Worm (Caenorhabditis elegans) whole organism, L4 larva: ENCODE data around the gene Y46G5A.14.
A peak's percentile ranks its signal among the peaks of the same experiment; 100 is the strongest.

Experiments used
- F37D6.2 ChIP-seq: sonication (generic microtip); optimal IDR thresholded peaks from 2 replicates; lab custom pipeline; 2016; ENCODE audit warnings: mild to moderate bottlenecking, missing genetic modification characterization, missing compliant biosample characterization
- R02D3.7 ChIP-seq: fragments of 150-350 bp; sonication (generic microtip); optimal IDR thresholded peaks from 3 replicates; lab custom pipeline; 2014; ENCODE audit warnings: missing biosample characterization, missing genetic modification characterization
- T20F7.1 ChIP-seq: fragments of 200-800 bp; sonication (Bioruptor generic); optimal IDR thresholded peaks from 2 replicates; lab custom pipeline; 2018; ENCODE audit warnings: mild to moderate bottlenecking, missing genetic modification characterization, missing compliant biosample characterization
- T26A8.4 ChIP-seq: fragments of 200-800 bp; sonication (Bioruptor generic); IDR thresholded peaks from 2 replicates; pipeline ENCODE4 v1.3.6; 2022; ENCODE audit warnings: missing genetic modification characterization, missing compliant biosample characterization
- aly-2 ChIP-seq: sonication (generic microtip); optimal IDR thresholded peaks from 2 replicates; lab custom pipeline; 2018; ENCODE audit warnings: missing biosample characterization, missing genetic modification characterization
- arid-1 ChIP-seq: fragments of 200-800 bp; sonication (Bioruptor generic); conservative IDR thresholded peaks from 2 replicates; pipeline ENCODE4 v1.3.6; 2022; ENCODE audit warnings: missing genetic modification reagents, missing genetic modification characterization, missing compliant biosample characterization
- ceh-62 ChIP-seq: sonication (generic microtip); optimal IDR thresholded peaks from 2 replicates; lab custom pipeline; 2017; ENCODE audit warnings: missing biosample characterization, missing genetic modification characterization
- ceh-82 ChIP-seq: sonication (generic microtip); optimal IDR thresholded peaks from 2 replicates; lab custom pipeline; 2017; ENCODE audit warnings: missing biosample characterization, missing genetic modification characterization
- ces-1 ChIP-seq: fragments of 150-350 bp; sonication (generic microtip); optimal IDR thresholded peaks from 4 replicates; lab custom pipeline; 2014; ENCODE audit warnings: missing biosample characterization, missing genetic modification reagents, missing genetic modification characterization
- daf-12 ChIP-seq: fragments of 150-350 bp; optimal IDR thresholded peaks from 2 replicates; lab custom pipeline; 2014; ENCODE audit warnings: missing biosample characterization, missing genetic modification reagents, missing genetic modification characterization
- daf-16 ChIP-seq, 3 experiments: sonication (generic microtip); optimal IDR thresholded peaks; 2 replicates each; lab custom pipeline; 2016 to 2017; ENCODE audit warnings: missing genetic modification characterization in 3 of 3, missing genetic modification reagents in 3 of 3, mild to moderate bottlenecking in 2 of 3, missing compliant biosample characterization in 2 of 3, missing biosample characterization in 1 of 3, moderate library complexity in 1 of 3
- daf-8 ChIP-seq: fragments of 200-800 bp; sonication (Bioruptor generic); IDR thresholded peaks from 2 replicates; pipeline ENCODE4 v1.3.6; 2022; ENCODE audit warnings: missing genetic modification characterization, missing compliant biosample characterization
- dmd-6 ChIP-seq: fragments of 200-800 bp; sonication (Bioruptor generic); IDR thresholded peaks from 2 replicates; pipeline ENCODE4 v1.3.6; 2022; ENCODE audit warnings: missing genetic modification reagents, missing genetic modification characterization, missing compliant biosample characterization
- dmd-9 ChIP-seq: fragments of 200-800 bp; sonication (Bioruptor generic); IDR thresholded peaks from 2 replicates; pipeline ENCODE4 v1.3.6; 2022; ENCODE audit warnings: missing genetic modification reagents, missing genetic modification characterization, missing compliant biosample characterization
- duxl-1 ChIP-seq: sonication (generic microtip); optimal IDR thresholded peaks from 2 replicates; lab custom pipeline; 2016; ENCODE audit warnings: mild to moderate bottlenecking, missing genetic modification characterization, moderate library complexity, missing compliant biosample characterization; ENCODE audit not compliant: poor library complexity
- dve-1 ChIP-seq: sonication (generic microtip); optimal IDR thresholded peaks from 2 replicates; lab custom pipeline; 2017; ENCODE audit warnings: antibody characterized with exemption, mild to moderate bottlenecking, missing genetic modification characterization, missing compliant biosample characterization; ENCODE audit not compliant: insufficient read depth
- egl-27 ChIP-seq: sonication (generic microtip); optimal IDR thresholded peaks from 3 replicates; lab custom pipeline; 2017; ENCODE audit warnings: missing biosample characterization, missing genetic modification reagents, missing genetic modification characterization
- egl-43 ChIP-seq: fragments of 200-800 bp; sonication (Bioruptor generic); IDR thresholded peaks from 2 replicates; pipeline ENCODE4 v1.3.6; 2022; ENCODE audit warnings: missing genetic modification reagents, missing genetic modification characterization, missing compliant biosample characterization
- fos-1 ChIP-seq: fragments of 150-350 bp; optimal IDR thresholded peaks from 2 replicates; lab custom pipeline; 2014; ENCODE audit warnings: missing biosample characterization, missing genetic modification characterization
- hlh-11 ChIP-seq: fragments of 200-800 bp; sonication (Bioruptor generic); optimal IDR thresholded peaks from 2 replicates; lab custom pipeline; 2018; ENCODE audit warnings: mild to moderate bottlenecking, missing genetic modification characterization, missing compliant biosample characterization
- hlh-30 ChIP-seq: sonication (generic microtip); optimal IDR thresholded peaks from 2 replicates; lab custom pipeline; 2017; ENCODE audit warnings: antibody characterized with exemption, mild to moderate bottlenecking, missing genetic modification characterization, missing compliant biosample characterization; ENCODE audit not compliant: insufficient read depth
- lin-1 ChIP-seq: fragments of 200-800 bp; sonication (Bioruptor generic); IDR thresholded peaks from 2 replicates; pipeline ENCODE4 v1.3.6; 2022; ENCODE audit warnings: missing genetic modification reagents, missing genetic modification characterization, missing compliant biosample characterization
- lin-15B ChIP-seq: fragments of 150-350 bp; sonication (generic microtip); optimal IDR thresholded peaks from 3 replicates; lab custom pipeline; 2014; ENCODE audit warnings: missing biosample characterization, missing genetic modification characterization
- lin-38 ChIP-seq: fragments of 200-800 bp; sonication (Bioruptor generic); IDR thresholded peaks from 2 replicates; pipeline ENCODE4 v1.3.6; 2022; ENCODE audit warnings: missing genetic modification reagents, missing genetic modification characterization, missing compliant biosample characterization
- lsy-2 ChIP-seq, 2 experiments: fragments of 150-350 bp in 1 of 2; sonication (generic microtip) in 1 of 2; optimal IDR thresholded peaks; 2 replicates each; lab custom pipeline; 2014 to 2017; ENCODE audit warnings: missing biosample characterization in 2 of 2, missing genetic modification characterization in 2 of 2
- mdl-1 ChIP-seq, 2 experiments: fragments of 150-350 bp in 1 of 2; sonication (generic microtip) in 1 of 2; optimal IDR thresholded peaks; 2 replicates each; lab custom pipeline; 2014 to 2017; ENCODE audit warnings: missing biosample characterization in 2 of 2, missing genetic modification characterization in 2 of 2
- mdt-29 ChIP-seq: fragments of 200-800 bp; sonication (Bioruptor generic); IDR thresholded peaks from 2 replicates; pipeline ENCODE4 v1.3.6; 2022; ENCODE audit warnings: missing genetic modification reagents, missing genetic modification characterization, missing compliant biosample characterization
- mep-1 ChIP-seq: fragments of 150-350 bp; sonication (generic microtip); optimal IDR thresholded peaks from 3 replicates; lab custom pipeline; 2014; ENCODE audit warnings: missing biosample characterization, missing genetic modification characterization
- mxl-2 ChIP-seq: fragments of 200-800 bp; sonication (Bioruptor generic); conservative IDR thresholded peaks from 2 replicates; pipeline ENCODE4 v1.3.6; 2022; ENCODE audit warnings: missing genetic modification reagents, missing genetic modification characterization, missing compliant biosample characterization
- mxl-3 ChIP-seq: fragments of 200-800 bp; sonication (Bioruptor generic); optimal IDR thresholded peaks from 2 replicates; lab custom pipeline; 2018; ENCODE audit warnings: mild to moderate bottlenecking, missing genetic modification characterization, missing compliant biosample characterization
- nhr-102 ChIP-seq: sonication (generic microtip); optimal IDR thresholded peaks from 2 replicates; lab custom pipeline; 2016; ENCODE audit warnings: mild to moderate bottlenecking, missing genetic modification characterization, moderate library complexity, missing compliant biosample characterization
- nhr-28 ChIP-seq: fragments of 150-350 bp; optimal IDR thresholded peaks from 2 replicates; lab custom pipeline; 2014; ENCODE audit warnings: missing biosample characterization, missing genetic modification characterization
- nhr-41 ChIP-seq: fragments of 200-800 bp; sonication (Bioruptor generic); IDR thresholded peaks from 2 replicates; pipeline ENCODE4 v1.3.6; 2022; ENCODE audit warnings: missing genetic modification reagents, missing genetic modification characterization, missing compliant biosample characterization
- nhr-77 ChIP-seq: fragments of 150-350 bp; optimal IDR thresholded peaks from 2 replicates; lab custom pipeline; 2014; ENCODE audit warnings: missing biosample characterization, missing genetic modification characterization
- pha-4 ChIP-seq, 2 experiments: fragments of 150-350 bp in 1 of 2; fragments of 200-800 bp in 1 of 2; sonication (Bioruptor generic) in 1 of 2; IDR thresholded peaks in 1 of 2; optimal IDR thresholded peaks in 1 of 2; 2 replicates each; pipeline versions ENCODE4 v1.3.6 to Lab custom; 2014 to 2022; ENCODE audit warnings: missing genetic modification characterization in 2 of 2, missing genetic modification reagents in 2 of 2, missing biosample characterization in 1 of 2, missing compliant biosample characterization in 1 of 2
- php-3 ChIP-seq: fragments of 200-800 bp; sonication (Bioruptor generic); IDR thresholded peaks from 2 replicates; pipeline ENCODE4 v1.3.6; 2022; ENCODE audit warnings: missing genetic modification reagents, missing genetic modification characterization, missing compliant biosample characterization
- pqm-1 ChIP-seq: sonication (generic microtip); optimal IDR thresholded peaks from 2 replicates; lab custom pipeline; 2017; ENCODE audit warnings: missing biosample characterization, missing genetic modification characterization
- rbr-2 ChIP-seq: sonication (generic microtip); optimal IDR thresholded peaks from 2 replicates; lab custom pipeline; 2016; ENCODE audit warnings: missing genotype, missing genetic modification characterization, missing compliant biosample characterization
- sdz-12 ChIP-seq: fragments of 200-800 bp; sonication (Bioruptor generic); optimal IDR thresholded peaks from 2 replicates; lab custom pipeline; 2018; ENCODE audit warnings: mild to moderate bottlenecking, missing genetic modification characterization, missing compliant biosample characterization
- set-16 ChIP-seq: fragments of 200-800 bp; sonication (Bioruptor generic); IDR thresholded peaks from 2 replicates; pipeline ENCODE4 v1.3.6; 2022; ENCODE audit warnings: missing genetic modification reagents, missing genetic modification characterization, missing compliant biosample characterization
- snpc-1.2 ChIP-seq: fragments of 200-800 bp; sonication (Bioruptor generic); IDR thresholded peaks from 2 replicates; pipeline ENCODE4 v1.3.6; 2022; ENCODE audit warnings: missing genetic modification reagents, missing genetic modification characterization, missing compliant biosample characterization
- unc-62 ChIP-seq, 3 experiments: fragments of 150-350 bp in 1 of 3; sonication (generic microtip); optimal IDR thresholded peaks in 2 of 3; peaks in 1 of 3; 1 replicate in 1 of 3; 2 replicates in 2 of 3; lab custom pipeline; 2014 to 2017; ENCODE audit warnings: missing biosample characterization in 3 of 3, missing genetic modification characterization in 3 of 3, missing genetic modification reagents in 3 of 3, missing genotype in 1 of 3
- zfp-2 ChIP-seq: sonication (generic microtip); optimal IDR thresholded peaks from 2 replicates; lab custom pipeline; 2016; ENCODE audit warnings: mild to moderate bottlenecking, missing genetic modification characterization, missing compliant biosample characterization
- zfp-3 ChIP-seq: fragments of 200-800 bp; sonication (Bioruptor generic); conservative IDR thresholded peaks from 2 replicates; pipeline ENCODE4 v1.3.6; 2022; ENCODE audit warnings: missing genetic modification reagents, missing genetic modification characterization, missing compliant biosample characterization
- zip-11 ChIP-seq: fragments of 200-800 bp; sonication (Bioruptor generic); IDR thresholded peaks from 2 replicates; pipeline ENCODE4 v1.3.6; 2022; ENCODE audit warnings: missing genetic modification characterization, missing compliant biosample characterization

The Y46G5A.14 gene

ce11 chrII:12796040-12796502 is 21.6 kb downstream of the Y46G5A.14 start, which contains the start of gene cpt-1 (continued):
- no peak for TF ChIP-seq mxl-2 (GFP tag; lab: Robert Waterston, UW)
- TF ChIP-seq ceh-82 (tag; lab: Kevin White, UChicago): no peak
- TF ChIP-seq fos-1 (tag; lab: Kevin White, UChicago): no peak
- TF ChIP-seq lin-1 (GFP tag; lab: Robert Waterston, UW): no peak
- TF ChIP-seq egl-27 (tag; lab: Kevin White, UChicago): no peak
- TF ChIP-seq daf-8 (GFP tag; lab: Robert Waterston, UW): no peak
- no peak for TF ChIP-seq mdt-29 (GFP tag; lab: Robert Waterston, UW)
- TF ChIP-seq php-3 (GFP tag; lab: Robert Waterston, UW): no peak
- peak; percentile 1 for TF ChIP-seq hlh-11
- TF ChIP-seq zip-11 (GFP tag; lab: Robert Waterston, UW): no peak
- no peak for TF ChIP-seq nhr-28 (tag; lab: Kevin White, UChicago)

ce11 chrII:12797211-12797794 is 22.8 kb downstream of the Y46G5A.14 start:
- TF ChIP-seq sdz-12 (peak; percentile 48), pqm-1 (tag; lab: Kevin White, UChicago) (peak; percentile 37), snpc-1.2 (GFP tag; lab: Robert Waterston, UW) (peak; percentile 10; the same call in 1 of the 2 replicates), dmd-6 (GFP tag; lab: Robert Waterston, UW) (peak; percentile 80), nhr-102 (no peak), mep-1 (peak; percentile 11), nhr-41 (no peak), zfp-2 (tag; lab: Kevin White, UChicago) (no peak), unc-62 (GFP tag; optimal IDR thresholded peaks at IDR 0.05 in 1 of 2; lab: Kevin White, UChicago) (peak in 1 of 2 experiments; percentile 53), unc-62 (tag; optimal IDR thresholded peaks at IDR 0.05; lab: Kevin White, UChicago) (no peak), set-16 (GFP tag; lab: Robert Waterston, UW) (peak; percentile 50), nhr-28 (tag; lab: Kevin White, UChicago) (peak; percentile 36), ces-1 (GFP tag; lab: Kevin White, UChicago) (no peak), dve-1 (tag; lab: Kevin White, UChicago) (peak; percentile 63), aly-2 (tag; lab: Kevin White, UChicago) (no peak), lin-1 (GFP tag; lab: Robert Waterston, UW) (0 out of 2 replicates have a peak, but pooled peaks have one; percentile 15), hlh-30 (tag; lab: Kevin White, UChicago) (peak; percentile 9), F37D6.2 (tag; lab: Kevin White, UChicago) (no peak), php-3 (GFP tag; lab: Robert Waterston, UW) (peak; percentile 58; the same call in 1 of the 2 replicates), lin-15B (tag; lab: Kevin White, UChicago) (no peak), rbr-2 (tag; lab: Kevin White, UChicago) (no peak), hlh-11 (peak; percentile 61), ceh-62 (no peak), nhr-77 (peak; percentile 32), mxl-3 (GFP tag; lab: Kevin White, UChicago) (peak; percentile 53), dmd-9 (GFP tag; lab: Robert Waterston, UW) (no peak), T26A8.4 (no peak), daf-16 (GFP tag; optimal IDR thresholded peaks at IDR 0.05; lab: Kevin White, UChicago) (no peak), daf-16 (tag; optimal IDR thresholded peaks at IDR 0.05; lab: Kevin White, UChicago) (peak; percentile 97), mdl-1 (tag; optimal IDR thresholded peaks at IDR 0.05; lab: Kevin White, UChicago) (peak in 1 of 2 experiments; percentile 65), arid-1 (0 out of 2 replicates have a peak, but pooled peaks have one; percentile 10), duxl-1 (tag; lab: Kevin White, UChicago) (no peak), lin-38 (GFP tag; lab: Robert Waterston, UW) (0 out of 2 replicates have a peak, but pooled peaks have one; percentile 5), lsy-2 (tag; optimal IDR thresholded peaks at IDR 0.05; lab: Kevin White, UChicago) (peak in 1 of 2 experiments; percentile 35), T20F7.1 (GFP tag; lab: Kevin White, UChicago) (peak; percentile 27), egl-43 (0 out of 2 replicates have a peak, but pooled peaks have one; percentile 46), zfp-3 (0 out of 2 replicates have a peak, but pooled peaks have one; percentile 17), daf-12 (no peak), R02D3.7 (no peak), pha-4 (GFP tag; IDR thresholded peaks at IDR 0.05; lab: Robert Waterston, UW) (no peak), pha-4 (tag; optimal IDR thresholded peaks at IDR 0.05; lab: Kevin White, UChicago) (no peak)
